Fruit fly (Drosophila melanogaster): ENCODE data around the gene CG9536.
A peak's percentile ranks its signal among the peaks of the same experiment; 100 is the strongest.

Gene CG9536

DNA sequence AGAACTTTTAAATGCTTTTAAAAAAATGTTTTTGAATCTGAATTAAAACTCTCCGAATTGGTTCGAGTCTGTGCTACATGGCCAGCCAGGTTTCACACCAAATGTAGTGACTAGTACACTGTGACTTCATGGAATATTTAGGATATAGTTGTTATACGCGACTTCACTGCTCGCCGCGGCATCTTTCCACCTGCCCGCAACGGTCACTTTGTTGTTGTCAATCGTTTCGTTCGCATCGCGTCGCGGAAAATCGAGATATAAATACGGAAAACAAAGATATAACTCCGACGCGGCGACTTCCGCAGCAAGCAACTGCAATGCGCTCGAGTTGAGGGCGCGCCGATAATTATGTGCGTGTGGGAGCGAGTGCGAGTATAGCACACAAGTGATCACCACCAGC, 21.7 kb upstream of the CG9536 start, which contains the start of gene CG31637 (continued):
- peak; percentile 40 for TF ChIP-seq Dek (tag; optimal IDR thresholded peaks at IDR 0.05)
- TF ChIP-seq Dip3 (GFP tag; optimal IDR thresholded peaks at IDR 0.05): no peak
- TF ChIP-seq MESR4 (GFP tag; optimal IDR thresholded peaks at IDR 0.05): peak; percentile 81
- TF ChIP-seq cas (GFP tag; IDR thresholded peaks at IDR 0.05): peak; percentile 39; the same call in 1 of the 2 replicates
- TF ChIP-seq Xbp1 (GFP tag; optimal IDR thresholded peaks at IDR 0.05): peak; percentile 31
- TF ChIP-seq Med (GFP tag): peak; percentile 85
- peak; percentile 60 for TF ChIP-seq Rfx (GFP tag; IDR thresholded peaks at IDR 0.05)
- no peak for TF ChIP-seq Poxn (GFP tag; IDR thresholded peaks at IDR 0.05)
- TF ChIP-seq CG9817 (tag; optimal IDR thresholded peaks at IDR 0.05): peak; percentile 17
- TF ChIP-seq CG3163 (GFP tag; optimal IDR thresholded peaks at IDR 0.05): peak; percentile 6
- peak; percentile 19 for TF ChIP-seq ewg (GFP tag; optimal IDR thresholded peaks at IDR 0.05)
- no peak for TF ChIP-seq vfl (GFP tag; optimal IDR thresholded peaks at IDR 0.05)
- peak; percentile 64 for TF ChIP-seq HmgZ (tag; optimal IDR thresholded peaks at IDR 0.05)
- peak; percentile 68 for TF ChIP-seq vvl (GFP tag; IDR thresholded peaks at IDR 0.05)
- TF ChIP-seq pan (optimal IDR thresholded peaks at IDR 0.05): no peak
- TF ChIP-seq pan (GFP tag; optimal IDR thresholded peaks at IDR 0.05 in 1 of 2, IDR thresholded peaks at IDR 0.05 in 1 of 2): no peak
- no peak for TF ChIP-seq CG10209 (GFP tag; optimal IDR thresholded peaks at IDR 0.05)
- TF ChIP-seq CG11696 (GFP tag; IDR thresholded peaks at IDR 0.05): no peak
- no peak for TF ChIP-seq rib (GFP tag; IDR thresholded peaks at IDR 0.05)
- TF ChIP-seq CG33557 (GFP tag; optimal IDR thresholded peaks at IDR 0.05): no peak
- TF ChIP-seq pita (GFP tag; optimal IDR thresholded peaks at IDR 0.05): peak; percentile 81
- TF ChIP-seq Ada2b (GFP tag; IDR thresholded peaks at IDR 0.05): no peak
- TF ChIP-seq oc (tag; optimal IDR thresholded peaks at IDR 0.05): no peak
- TF ChIP-seq CG8924 (tag; optimal IDR thresholded peaks at IDR 0.05): peak; percentile 43
- TF ChIP-seq odd (GFP tag; optimal IDR thresholded peaks at IDR 0.05): no peak
- TF ChIP-seq ham (GFP tag; IDR thresholded peaks at IDR 0.05): no peak
- no peak for TF ChIP-seq CG14014 (GFP tag; IDR thresholded peaks at IDR 0.05)
- TF ChIP-seq CkIIα-i1 (GFP tag; IDR thresholded peaks at IDR 0.05): no peak
- TF ChIP-seq Ets97D (GFP tag; optimal IDR thresholded peaks at IDR 0.05): peak; percentile 81
- TF ChIP-seq fd96Cb (tag; optimal IDR thresholded peaks at IDR 0.05): no peak
- no peak for TF ChIP-seq CG8281 (tag; optimal IDR thresholded peaks at IDR 0.05)
- no peak for TF ChIP-seq CG10274 (GFP tag; optimal IDR thresholded peaks at IDR 0.05)
- no peak for TF ChIP-seq CG6813 (GFP tag; optimal IDR thresholded peaks at IDR 0.05)
- TF ChIP-seq bigmax (GFP tag; optimal IDR thresholded peaks at IDR 0.05): no peak
- peak; percentile 12 for TF ChIP-seq CG7839 (tag; optimal IDR thresholded peaks at IDR 0.05)
- no peak for TF ChIP-seq jumu (GFP tag; optimal IDR thresholded peaks at IDR 0.05)
- TF ChIP-seq CG1792 (GFP tag; optimal IDR thresholded peaks at IDR 0.05): no peak
- TF ChIP-seq fd3F (GFP tag; optimal IDR thresholded peaks at IDR 0.05): no peak
- peak; percentile 54 for TF ChIP-seq Nf-YB (GFP tag; optimal IDR thresholded peaks at IDR 0.05)
- TF ChIP-seq CG9876 (GFP tag; optimal IDR thresholded peaks at IDR 0.05): no peak
- no peak for TF ChIP-seq CG4360 (GFP tag; IDR thresholded peaks at IDR 0.05)
- no peak for TF ChIP-seq GATAe (GFP tag; conservative IDR thresholded peaks at IDR 0.05)
- peak; percentile 16 for TF ChIP-seq ac (GFP tag; optimal IDR thresholded peaks at IDR 0.05)
- 0 out of 2 replicates have a peak, but pooled peaks have one; percentile 23 for TF ChIP-seq onecut (GFP tag; IDR thresholded peaks at IDR 0.05)
- TF ChIP-seq kni (GFP tag; optimal IDR thresholded peaks at IDR 0.05): no peak
- peak; percentile 31 for TF ChIP-seq sd (tag; optimal IDR thresholded peaks at IDR 0.05)
- TF ChIP-seq CG9932 (GFP tag; IDR thresholded peaks at IDR 0.05): 0 out of 2 replicates have a peak, but pooled peaks have one; percentile 9
- TF ChIP-seq CG2199 (GFP tag; IDR thresholded peaks at IDR 0.05): 0 out of 3 replicates have a peak, but pooled peaks have one; percentile 11
- TF ChIP-seq crp (GFP tag; optimal IDR thresholded peaks at IDR 0.05): no peak
- peak; percentile 46 for TF ChIP-seq BEAF-32 (GFP tag; optimal IDR thresholded peaks at IDR 0.05)
- TF ChIP-seq sens-2 (GFP tag; IDR thresholded peaks at IDR 0.05): no peak
